Fruit fly (Drosophila melanogaster): Measurements from ENCODE around the gene alpha-Man-IIa.
A peak's percentile ranks its signal among the peaks of the same experiment; 100 is the strongest.

alpha-Man-IIa gene

DNA sequence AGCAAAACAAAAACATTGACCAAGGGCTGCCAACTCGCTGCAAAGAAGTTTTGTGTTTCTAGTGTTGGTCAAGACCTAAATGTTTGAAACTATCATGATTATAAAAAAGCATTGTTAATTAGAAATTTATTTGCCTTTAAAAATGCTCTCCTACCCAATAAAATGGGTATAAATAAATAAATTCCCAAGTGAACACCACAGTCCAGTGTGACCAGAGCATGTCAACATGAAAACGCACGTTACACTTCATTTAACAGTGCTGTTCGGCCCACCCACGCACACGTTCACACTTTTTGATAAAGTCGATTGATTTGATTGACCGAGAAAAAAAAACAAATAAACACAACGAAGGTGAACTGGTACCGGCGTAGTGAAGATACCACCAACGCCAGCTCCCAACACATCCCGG is 8.2 kb upstream of the alpha-Man-IIa start, which contains the start of the genes CG9356, BBIP1 and CG8135 (continued):
- TF ChIP-seq CG33213 (GFP tag; optimal IDR thresholded peaks at IDR 0.05) (peak; percentile 94), ash1 (GFP tag; optimal IDR thresholded peaks at IDR 0.05) (no peak), fd102C (GFP tag; optimal IDR thresholded peaks at IDR 0.05) (peak; percentile 38), pita (GFP tag; optimal IDR thresholded peaks at IDR 0.05) (no peak), Abd-B (GFP tag; optimal IDR thresholded peaks at IDR 0.05) (peak; percentile 61), Dp (GFP tag; optimal IDR thresholded peaks at IDR 0.05) (peak; percentile 58), grau (tag; optimal IDR thresholded peaks at IDR 0.05) (peak; percentile 66), tna (GFP tag; IDR thresholded peaks at IDR 0.05; ENCODE audit: partially characterized antibody) (no peak), CG3995 (GFP tag; optimal IDR thresholded peaks at IDR 0.05) (peak; percentile 40), CG17359 (tag; optimal IDR thresholded peaks at IDR 0.05) (peak; percentile 79), HLHmδ (GFP tag; optimal IDR thresholded peaks at IDR 0.05) (no peak), ham (GFP tag; IDR thresholded peaks at IDR 0.05) (no peak), ems (GFP tag; optimal IDR thresholded peaks at IDR 0.05) (peak; percentile 80), lbe (GFP tag; optimal IDR thresholded peaks at IDR 0.05) (peak; percentile 82), kay (GFP tag; optimal IDR thresholded peaks at IDR 0.05) (peak; percentile 57), CG42726 (GFP tag; IDR thresholded peaks at IDR 0.05; ENCODE audit: partially characterized antibody) (no peak), CG7271 (tag; optimal IDR thresholded peaks at IDR 0.05) (peak; percentile 76), CG10274 (GFP tag; optimal IDR thresholded peaks at IDR 0.05) (no peak), CG9215 (GFP tag; IDR thresholded peaks at IDR 0.05) (0 out of 2 replicates have a peak, but pooled peaks have one; percentile 36), knrl (GFP tag; IDR thresholded peaks at IDR 0.05; ENCODE audit: partially characterized antibody) (no peak), Tbp (GFP tag; optimal IDR thresholded peaks at IDR 0.05) (no peak), CG15514 (GFP tag; optimal IDR thresholded peaks at IDR 0.05) (peak; percentile 91), ssp (GFP tag; IDR thresholded peaks at IDR 0.05) (no peak), gt (GFP tag; IDR thresholded peaks at IDR 0.05) (no peak), Xbp1 (GFP tag; optimal IDR thresholded peaks at IDR 0.05) (peak; percentile 85), CG5245 (GFP tag; optimal IDR thresholded peaks at IDR 0.05) (peak; percentile 58), chm (GFP tag; IDR thresholded peaks at IDR 0.05) (no peak), CG2678 (tag; optimal IDR thresholded peaks at IDR 0.05) (no peak), gcm (GFP tag; optimal IDR thresholded peaks at IDR 0.05) (no peak), Rfx (GFP tag; IDR thresholded peaks at IDR 0.05) (peak; percentile 55), CG17568 (GFP tag; optimal IDR thresholded peaks at IDR 0.05) (no peak), hth (optimal IDR thresholded peaks at IDR 0.05) (no peak), zfh1 (GFP tag; IDR thresholded peaks at IDR 0.05) (peak; percentile 68; the same call in 2 of the 3 replicates), CrebB (tag; optimal IDR thresholded peaks at IDR 0.05) (peak; percentile 49), D19A (tag; optimal IDR thresholded peaks at IDR 0.05) (no peak), CG17186 (GFP tag; optimal IDR thresholded peaks at IDR 0.05) (peak; percentile 82), unc-4 (GFP tag; IDR thresholded peaks at IDR 0.05; ENCODE audit: partially characterized antibody) (peak; percentile 57; the same call in 1 of the 2 replicates), jing (GFP tag; optimal IDR thresholded peaks at IDR 0.05) (no peak), Nf-YC (tag; optimal IDR thresholded peaks at IDR 0.05) (no peak), crc (GFP tag; optimal IDR thresholded peaks at IDR 0.05) (peak; percentile 61), CG33557 (GFP tag; optimal IDR thresholded peaks at IDR 0.05) (peak; percentile 36), en (GFP tag; optimal IDR thresholded peaks at IDR 0.05) (peak; percentile 73), dpn (GFP tag; optimal IDR thresholded peaks at IDR 0.05) (peak; percentile 78 to 89), otp (GFP tag; IDR thresholded peaks at IDR 0.05) (peak; percentile 57; the same call in 1 of the 3 replicates), fru (optimal IDR thresholded peaks at IDR 0.05) (no peak), grn (GFP tag; optimal IDR thresholded peaks at IDR 0.05) (peak; percentile 82), oc (tag; optimal IDR thresholded peaks at IDR 0.05) (no peak), CG16815 (GFP tag; optimal IDR thresholded peaks at IDR 0.05) (peak; percentile 21), ara (GFP tag; IDR thresholded peaks at IDR 0.05) (peak; percentile 65), Ets65A (GFP tag) (peak; percentile 97), Sin3A (optimal IDR thresholded peaks at IDR 0.05) (peak; percentile 92), Elba2 (GFP tag; optimal IDR thresholded peaks at IDR 0.05) (peak; percentile 84)
